Worm (Caenorhabditis elegans): Measurements from ENCODE around the gene acdh-2.

acdh-2 gene

ce11 chrII:5547442-5547894 lies at the start of gene acdh-2:
Gene acdh-2, minus strand, starts transcription at chrII:5547492.
- TF ChIP-seq sma-9 (GFP tag; optimal IDR thresholded peaks at IDR 0.05) (no peak), sma-9 (tag; optimal IDR thresholded peaks at IDR 0.05) (no peak), aly-2 (tag; optimal IDR thresholded peaks at IDR 0.05) (no peak), skn-1 (tag; optimal IDR thresholded peaks at IDR 0.05) (no peak), blmp-1 (tag; optimal IDR thresholded peaks at IDR 0.05; ENCODE audit: insufficient read depth) (no peak), nhr-23 (tag; optimal IDR thresholded peaks at IDR 0.05) (no peak), ztf-4 (tag; optimal IDR thresholded peaks at IDR 0.05) (no peak), ZK546.5 (tag; optimal IDR thresholded peaks at IDR 0.05) (no peak)

- no peak for TF ChIP-seq nhr-11 (tag; optimal IDR thresholded peaks at IDR 0.05)
- no peak for TF ChIP-seq F13H6.1 (tag; optimal IDR thresholded peaks at IDR 0.05)
- TF ChIP-seq nhr-21 (tag; optimal IDR thresholded peaks at IDR 0.05): no peak
- no peak for TF ChIP-seq egl-27 (tag; optimal IDR thresholded peaks at IDR 0.05)
- TF ChIP-seq blmp-1 (tag; optimal IDR thresholded peaks at IDR 0.05; ENCODE audit: insufficient read depth): no peak
- no peak for TF ChIP-seq lsy-2 (tag; optimal IDR thresholded peaks at IDR 0.05)
- no peak for TF ChIP-seq mdl-1 (tag; optimal IDR thresholded peaks at IDR 0.05)
- no peak for TF ChIP-seq gmeb-1 (tag; optimal IDR thresholded peaks at IDR 0.05)
- no peak for TF ChIP-seq unc-55 (GFP tag; optimal IDR thresholded peaks at IDR 0.05)
- no peak for TF ChIP-seq ztf-4 (tag; optimal IDR thresholded peaks at IDR 0.05)
- no peak for TF ChIP-seq nhr-6 (tag; optimal IDR thresholded peaks at IDR 0.05)
- TF ChIP-seq skn-1 (tag; optimal IDR thresholded peaks at IDR 0.05): no peak
These were observed 49.0 kb upstream of the acdh-2 start, which contains the start of gene C17G10.1 for ce11 chrII:5596247-5596646. Gene C17G10.1, plus strand, starts transcription at chrII:5596547.

- peak in 1 of 2 experiments; percentile 66 for TF ChIP-seq lsy-2 (tag; optimal IDR thresholded peaks at IDR 0.05)
- TF ChIP-seq fos-1 (tag; optimal IDR thresholded peaks at IDR 0.05): peak; percentile 25
- TF ChIP-seq nhr-129 (tag; optimal IDR thresholded peaks at IDR 0.05): peak; percentile 27
- no peak for TF ChIP-seq elt-1 (tag; optimal IDR thresholded peaks at IDR 0.05)
- peak; percentile 68 for TF ChIP-seq C34F6.9 (tag; optimal IDR thresholded peaks at IDR 0.05)
- peak; percentile 76 for TF ChIP-seq unc-55 (GFP tag; optimal IDR thresholded peaks at IDR 0.05)
- TF ChIP-seq gmeb-1 (tag; optimal IDR thresholded peaks at IDR 0.05): no peak
- TF ChIP-seq crh-2 (tag; optimal IDR thresholded peaks at IDR 0.05): peak; percentile 28
- peak; percentile 20 for TF ChIP-seq sma-3 (GFP tag; optimal IDR thresholded peaks at IDR 0.05)
- no peak for TF ChIP-seq nhr-237 (tag; optimal IDR thresholded peaks at IDR 0.05)
- no peak for TF ChIP-seq mab-5 (tag; optimal IDR thresholded peaks at IDR 0.05)
- peak; percentile 22 for TF ChIP-seq nhr-25 (tag; optimal IDR thresholded peaks at IDR 0.05)
- TF ChIP-seq F13H6.1 (tag; optimal IDR thresholded peaks at IDR 0.05): peak; percentile 4
- peak; percentile 27 for TF ChIP-seq lin-13 (GFP tag; optimal IDR thresholded peaks at IDR 0.05)
These were observed 47.0 kb upstream of the acdh-2 start, which contains the start of gene ttc-4 for ce11 chrII:5594210-5594764. Gene ttc-4, plus strand, starts transcription at chrII:5594714.

ce11 chrII:5593377-5593932 lies 46.2 kb upstream of the acdh-2 start, which contains the start of gene cdc-14:
Gene cdc-14, minus strand, starts transcription at chrII:5593427.
- TF ChIP-seq mdl-1 (tag; optimal IDR thresholded peaks at IDR 0.05) (peak in 1 of 2 experiments; percentile 16), lsy-2 (tag; optimal IDR thresholded peaks at IDR 0.05) (peak in 1 of 2 experiments; percentile 82), ZK546.5 (tag; optimal IDR thresholded peaks at IDR 0.05) (no peak), nhr-21 (tag; optimal IDR thresholded peaks at IDR 0.05) (peak; percentile 41), nhr-12 (tag; optimal IDR thresholded peaks at IDR 0.05) (no peak), nhr-25 (tag; optimal IDR thresholded peaks at IDR 0.05) (peak; percentile 87), C34F6.9 (tag; optimal IDR thresholded peaks at IDR 0.05) (peak; percentile 82), egl-27 (tag; optimal IDR thresholded peaks at IDR 0.05) (peak; percentile 21), ztf-4 (tag; optimal IDR thresholded peaks at IDR 0.05) (peak; percentile 68), unc-62 (GFP tag; optimal IDR thresholded peaks at IDR 0.05) (no peak), nhr-11 (tag; optimal IDR thresholded peaks at IDR 0.05) (no peak), peb-1 (tag; optimal IDR thresholded peaks at IDR 0.05) (no peak), lin-11 (tag; optimal IDR thresholded peaks at IDR 0.05) (peak; percentile 33), sem-4 (tag; optimal IDR thresholded peaks at IDR 0.05) (peak; percentile 88), fos-1 (tag; optimal IDR thresholded peaks at IDR 0.05) (peak; percentile 91), Y55F3AM.14 (GFP tag; optimal IDR thresholded peaks at IDR 0.05) (no peak), ama-1 (optimal IDR thresholded peaks at IDR 0.05) (peak; percentile 10), dmd-4 (tag; optimal IDR thresholded peaks at IDR 0.05) (no peak), nhr-129 (tag; optimal IDR thresholded peaks at IDR 0.05) (peak; percentile 94), mab-5 (tag; optimal IDR thresholded peaks at IDR 0.05) (peak; percentile 35), nhr-6 (tag; optimal IDR thresholded peaks at IDR 0.05) (peak; percentile 87), lin-13 (GFP tag; optimal IDR thresholded peaks at IDR 0.05) (peak; percentile 57), unc-55 (GFP tag; optimal IDR thresholded peaks at IDR 0.05) (peak; percentile 28), nhr-237 (tag; optimal IDR thresholded peaks at IDR 0.05) (no peak), nhr-77 (tag; optimal IDR thresholded peaks at IDR 0.05) (no peak), ceh-16 (tag; optimal IDR thresholded peaks at IDR 0.05) (peak; percentile 63), aly-2 (tag; optimal IDR thresholded peaks at IDR 0.05) (no peak), blmp-1 (tag; optimal IDR thresholded peaks at IDR 0.05; ENCODE audit: insufficient read depth) (peak; percentile 73), ztf-11 (tag; optimal IDR thresholded peaks at IDR 0.05) (no peak), crh-2 (tag; optimal IDR thresholded peaks at IDR 0.05) (peak; percentile 77), snpc-4 (tag; optimal IDR thresholded peaks at IDR 0.05) (peak; percentile 74), sma-9 (GFP tag; optimal IDR thresholded peaks at IDR 0.05) (peak; percentile 80), sma-9 (tag; optimal IDR thresholded peaks at IDR 0.05) (no peak), gmeb-1 (tag; optimal IDR thresholded peaks at IDR 0.05) (peak; percentile 60), F13H6.1 (tag; optimal IDR thresholded peaks at IDR 0.05) (peak; percentile 86), sma-3 (GFP tag; optimal IDR thresholded peaks at IDR 0.05) (peak; percentile 85)
